Fruit fly (Drosophila melanogaster): Measurements from ENCODE around the gene Tep3.

Gene Tep3

dm6 chr2L:7702383-7703188 is at the start of gene Tep3:
Tep3 (plus strand) TSS chr2L:7702805.
- TF ChIP-seq CG10267 (tag; optimal IDR thresholded peaks at IDR 0.05) (no peak), CG3726 (GFP tag; IDR thresholded peaks at IDR 0.05) (no peak), CG4424 (GFP tag; optimal IDR thresholded peaks at IDR 0.05) (peak; percentile 46), CG15514 (GFP tag; optimal IDR thresholded peaks at IDR 0.05) (peak; percentile 33), Dbx (GFP tag; IDR thresholded peaks at IDR 0.05) (peak; percentile 59; the same call in 2 of the 3 replicates), wdn (GFP tag; IDR thresholded peaks at IDR 0.05) (no peak), CG3847 (GFP tag; IDR thresholded peaks at IDR 0.05) (0 out of 2 replicates have a peak, but pooled peaks have one; percentile 19), sug (tag; optimal IDR thresholded peaks at IDR 0.05) (peak; percentile 6), lbe (GFP tag; optimal IDR thresholded peaks at IDR 0.05) (peak; percentile 13), oc (tag; optimal IDR thresholded peaks at IDR 0.05) (peak; percentile 50), CG4820 (GFP tag; optimal IDR thresholded peaks at IDR 0.05) (peak; percentile 14), bowl (GFP tag; IDR thresholded peaks at IDR 0.05) (no peak), Antp (GFP tag; optimal IDR thresholded peaks at IDR 0.05) (peak; percentile 20), CG32532 (GFP tag; IDR thresholded peaks at IDR 0.05) (peak; percentile 62), mam (GFP tag; optimal IDR thresholded peaks at IDR 0.05) (peak; percentile 56), CG12104 (GFP tag; optimal IDR thresholded peaks at IDR 0.05) (no peak), CG12299 (tag; optimal IDR thresholded peaks at IDR 0.05) (peak; percentile 15), caup (GFP tag; optimal IDR thresholded peaks at IDR 0.05; ENCODE audit: severe bottlenecking) (peak; percentile 15), dpn (GFP tag; optimal IDR thresholded peaks at IDR 0.05) (peak; percentile 40 to 43), row (GFP tag; IDR thresholded peaks at IDR 0.05) (peak; percentile 38; the same call in 1 of the 3 replicates), CG13296 (GFP tag; optimal IDR thresholded peaks at IDR 0.05) (no peak), ATbp (GFP tag; optimal IDR thresholded peaks at IDR 0.05) (no peak), Abd-B (GFP tag; optimal IDR thresholded peaks at IDR 0.05) (no peak), al (GFP tag; IDR thresholded peaks at IDR 0.05) (peak; percentile 35), Hmr (GFP tag; optimal IDR thresholded peaks at IDR 0.05) (peak; percentile 35), CG10366 (GFP tag; IDR thresholded peaks at IDR 0.05) (0 out of 2 replicates have a peak, but pooled peaks have one; percentile 15), CoRest (tag; optimal IDR thresholded peaks at IDR 0.05) (peak; percentile 37), CG4854 (GFP tag; optimal IDR thresholded peaks at IDR 0.05) (peak; percentile 19), sens (GFP tag) (peak; percentile 80), CG18599 (GFP tag; optimal IDR thresholded peaks at IDR 0.05) (peak; percentile 36), Ets65A (GFP tag) (peak; percentile 9), CG3838 (GFP tag; optimal IDR thresholded peaks at IDR 0.05) (no peak), so (GFP tag; IDR thresholded peaks at IDR 0.05) (0 out of 3 replicates have a peak, but pooled peaks have one; percentile 9), tin (GFP tag; optimal IDR thresholded peaks at IDR 0.05) (peak; percentile 42), hb (GFP tag; IDR thresholded peaks at IDR 0.05; ENCODE audit: partially characterized antibody) (no peak), gfzf (GFP tag; optimal IDR thresholded peaks at IDR 0.05) (peak; percentile 29), Elba2 (GFP tag; optimal IDR thresholded peaks at IDR 0.05) (no peak), luna (GFP tag; optimal IDR thresholded peaks at IDR 0.05) (no peak), nom (GFP tag; optimal IDR thresholded peaks at IDR 0.05) (no peak), pho (GFP tag; optimal IDR thresholded peaks at IDR 0.05) (peak; percentile 27), Side (GFP tag; optimal IDR thresholded peaks at IDR 0.05) (peak; percentile 4), dysf (GFP tag; IDR thresholded peaks at IDR 0.05) (peak; percentile 33; the same call in 1 of the 3 replicates), CG13287 (GFP tag; IDR thresholded peaks at IDR 0.05; ENCODE audit: partially characterized antibody) (peak; percentile 31; the same call in 1 of the 2 replicates), dimm (GFP tag; IDR thresholded peaks at IDR 0.05) (no peak), Pdp1 (GFP tag; optimal IDR thresholded peaks at IDR 0.05) (peak in 1 of 2 experiments; percentile 24), fd3F (GFP tag; optimal IDR thresholded peaks at IDR 0.05) (peak; percentile 27), Atf3 (GFP tag; optimal IDR thresholded peaks at IDR 0.05) (peak; percentile 1), CG3407 (GFP tag; optimal IDR thresholded peaks at IDR 0.05) (no peak)

Measured in whole organism, embryonic.